Fruit fly (Drosophila melanogaster): ENCODE measurements around the gene CG44002.

The CG44002 gene

DNA sequence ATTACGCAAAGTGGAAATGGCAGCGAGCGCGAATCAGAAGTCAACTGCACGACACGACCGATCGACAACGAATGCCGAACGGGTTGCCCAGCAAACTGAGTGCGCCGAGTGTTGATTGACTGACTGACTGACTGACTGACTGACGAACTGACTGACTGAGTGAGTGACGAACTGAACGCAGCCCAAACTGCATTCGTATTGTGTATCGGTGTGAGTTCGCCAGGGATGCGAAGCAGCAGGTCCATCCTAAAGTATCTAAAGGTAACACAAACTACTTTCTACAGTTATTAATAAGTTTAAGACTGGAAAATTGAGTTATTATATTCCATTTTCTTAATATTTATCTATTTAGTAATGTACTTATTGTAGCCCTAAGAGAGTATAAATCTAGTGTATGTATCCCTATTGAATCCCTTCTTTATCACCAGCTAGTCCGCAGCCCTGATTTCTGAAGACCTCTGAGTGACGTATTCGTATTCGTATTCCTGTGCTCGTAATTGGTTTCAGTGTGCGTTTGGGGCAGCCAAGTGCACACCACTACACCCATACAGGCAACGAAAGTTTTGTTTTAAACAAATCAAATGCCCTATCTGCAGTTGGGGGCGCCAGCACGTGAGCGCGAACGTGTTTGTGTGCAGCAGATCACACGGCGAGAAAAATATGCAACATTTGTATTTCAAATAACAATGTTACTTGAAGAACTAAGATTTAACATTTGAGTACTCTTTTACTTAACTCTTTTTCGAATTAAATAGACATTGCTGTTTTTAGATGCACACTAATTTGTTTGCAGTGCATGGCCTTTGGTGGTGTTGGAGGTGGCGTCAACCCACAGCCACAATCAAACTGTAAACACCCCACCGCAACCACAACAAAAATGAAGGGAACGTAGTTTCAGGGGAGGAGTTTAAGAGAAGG lies 17.9 kb downstream of the CG44002 start (continued):
- TF ChIP-seq br (optimal IDR thresholded peaks at IDR 0.05) (no peak), Nf-YC (tag; optimal IDR thresholded peaks at IDR 0.05) (peak; percentile 67), nmo (GFP tag; optimal IDR thresholded peaks at IDR 0.05) (peak; percentile 96), CG31224 (GFP tag; IDR thresholded peaks at IDR 0.05) (peak; percentile 50; the same call in 1 of the 2 replicates), CG6854 (GFP tag; optimal IDR thresholded peaks at IDR 0.05) (peak; percentile 72), Vsx1 (GFP tag; optimal IDR thresholded peaks at IDR 0.05) (peak; percentile 83), CG12299 (tag; optimal IDR thresholded peaks at IDR 0.05) (peak; percentile 83), CG4328 (GFP tag; optimal IDR thresholded peaks at IDR 0.05) (peak; percentile 77), CG31388 (GFP tag; optimal IDR thresholded peaks at IDR 0.05) (peak; percentile 87), vnd (GFP tag; IDR thresholded peaks at IDR 0.05; ENCODE audit: partially characterized antibody) (no peak), sisA (GFP tag; IDR thresholded peaks at IDR 0.05) (peak; percentile 98), CG4854 (GFP tag; optimal IDR thresholded peaks at IDR 0.05) (peak; percentile 86), CG12236 (GFP tag; optimal IDR thresholded peaks at IDR 0.05) (peak; percentile 95), trh (GFP tag; optimal IDR thresholded peaks at IDR 0.05) (peak; percentile 82), CG9817 (tag; optimal IDR thresholded peaks at IDR 0.05) (peak; percentile 89), lilli (GFP tag; optimal IDR thresholded peaks at IDR 0.05) (peak; percentile 89), bsh (GFP tag; optimal IDR thresholded peaks at IDR 0.05) (peak; percentile 53 to 98), CG32772 (GFP tag; IDR thresholded peaks at IDR 0.05) (peak; percentile 95), CG13296 (GFP tag; optimal IDR thresholded peaks at IDR 0.05) (peak; percentile 78), Med (GFP tag) (peak; percentile 99), CG17328 (GFP tag; IDR thresholded peaks at IDR 0.05) (peak; percentile 97), Optix (GFP tag; IDR thresholded peaks at IDR 0.05) (peak; percentile 92), seq (GFP tag; IDR thresholded peaks at IDR 0.05) (peak; percentile 88), CG3838 (GFP tag; optimal IDR thresholded peaks at IDR 0.05) (peak; percentile 73), dmrt99B (tag; optimal IDR thresholded peaks at IDR 0.05) (peak; percentile 96), CG1792 (GFP tag; optimal IDR thresholded peaks at IDR 0.05) (peak; percentile 94), PHDP (tag; optimal IDR thresholded peaks at IDR 0.05) (peak; percentile 88), gcm (GFP tag; optimal IDR thresholded peaks at IDR 0.05) (peak; percentile 90), psq (GFP tag; optimal IDR thresholded peaks at IDR 0.05) (peak; percentile 73), CG9609 (GFP tag; optimal IDR thresholded peaks at IDR 0.05) (peak; percentile 97), CG3163 (GFP tag; optimal IDR thresholded peaks at IDR 0.05) (peak; percentile 83), gsb (GFP tag; IDR thresholded peaks at IDR 0.05) (peak; percentile 53; the same call in 1 of the 2 replicates), CG15269 (tag; optimal IDR thresholded peaks at IDR 0.05) (peak; percentile 90), lmd (GFP tag; IDR thresholded peaks at IDR 0.05) (peak; percentile 91), CG17568 (GFP tag; optimal IDR thresholded peaks at IDR 0.05) (peak; percentile 72), CG1647 (GFP tag; optimal IDR thresholded peaks at IDR 0.05) (peak; percentile 90), Awh (GFP tag; IDR thresholded peaks at IDR 0.05) (peak; percentile 98), Rx (GFP tag; IDR thresholded peaks at IDR 0.05) (peak; percentile 93), CG2116 (GFP tag; optimal IDR thresholded peaks at IDR 0.05) (peak; percentile 55), tna (GFP tag; IDR thresholded peaks at IDR 0.05; ENCODE audit: partially characterized antibody) (no peak), sima (GFP tag; optimal IDR thresholded peaks at IDR 0.05) (peak; percentile 89), danr (GFP tag; IDR thresholded peaks at IDR 0.05) (peak; percentile 88), Scr (GFP tag; IDR thresholded peaks at IDR 0.05; ENCODE audit: partially characterized antibody) (no peak), Hr39 (optimal IDR thresholded peaks at IDR 0.05) (no peak), mam (GFP tag; optimal IDR thresholded peaks at IDR 0.05) (peak; percentile 91), ato (GFP tag; IDR thresholded peaks at IDR 0.05; ENCODE audit: partially characterized antibody) (no peak), CG17361 (GFP tag; IDR thresholded peaks at IDR 0.05) (peak; percentile 96), tll (GFP tag; optimal IDR thresholded peaks at IDR 0.05) (no peak), so (GFP tag; IDR thresholded peaks at IDR 0.05) (peak; percentile 87)
